Fruit fly (Drosophila melanogaster): Measurements from ENCODE around the gene CG5167.

The CG5167 gene

DNA sequence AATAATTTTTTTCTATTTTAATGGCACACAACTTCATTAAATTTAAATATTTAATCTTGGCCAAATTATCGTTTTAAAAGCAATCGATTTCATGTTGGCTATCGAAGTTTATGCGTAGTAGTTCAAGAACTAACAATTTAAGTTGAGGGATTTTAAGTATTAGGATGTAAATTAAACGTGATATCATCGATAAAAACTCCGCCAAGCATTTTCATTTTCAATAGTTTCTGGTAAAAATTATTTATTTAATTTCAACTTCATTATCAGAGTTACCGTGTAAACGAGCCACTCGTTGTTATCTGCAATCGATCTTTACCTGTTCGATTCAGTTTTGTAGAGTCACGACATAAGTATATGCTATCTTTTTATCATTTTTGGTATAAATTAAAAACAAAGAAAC is 3.4 kb upstream of the CG5167 start (continued):
- TF ChIP-seq CG4360 (GFP tag; IDR thresholded peaks at IDR 0.05), result peak; percentile 82
- TF ChIP-seq CG4617 (GFP tag; optimal IDR thresholded peaks at IDR 0.05; ENCODE audit: borderline replicate concordance), result peak; percentile 84
- peak; percentile 86 for TF ChIP-seq slou (GFP tag; optimal IDR thresholded peaks at IDR 0.05)
- TF ChIP-seq CG7786 (GFP tag; optimal IDR thresholded peaks at IDR 0.05), result peak; percentile 89
- peak; percentile 98 for TF ChIP-seq lab (GFP tag; optimal IDR thresholded peaks at IDR 0.05)
- TF ChIP-seq CG12391 (tag; optimal IDR thresholded peaks at IDR 0.05), result peak; percentile 99
- no peak for TF ChIP-seq ato (GFP tag; IDR thresholded peaks at IDR 0.05; ENCODE audit: partially characterized antibody)
- peak; percentile 65; the same call in 2 of the 3 replicates for TF ChIP-seq CG11560 (tag; IDR thresholded peaks at IDR 0.05)
- TF ChIP-seq CG12942 (GFP tag; optimal IDR thresholded peaks at IDR 0.05), result peak; percentile 92
- peak; percentile 97 for TF ChIP-seq CG17568 (GFP tag; optimal IDR thresholded peaks at IDR 0.05)
- TF ChIP-seq pho (GFP tag; optimal IDR thresholded peaks at IDR 0.05), result peak; percentile 91
- TF ChIP-seq nmo (GFP tag; optimal IDR thresholded peaks at IDR 0.05), result peak; percentile 99
- TF ChIP-seq jigr1 (GFP tag; IDR thresholded peaks at IDR 0.05), result peak; percentile 76; the same call in 2 of the 3 replicates
- TF ChIP-seq fru (optimal IDR thresholded peaks at IDR 0.05), result no peak
- peak; percentile 98 for TF ChIP-seq CrebB (tag; optimal IDR thresholded peaks at IDR 0.05)
- peak; percentile 87 for TF ChIP-seq pnt (GFP tag; optimal IDR thresholded peaks at IDR 0.05)
- peak; percentile 87 for TF ChIP-seq Hmx (GFP tag; optimal IDR thresholded peaks at IDR 0.05)
- peak in 1 of 2 experiments; percentile 67 for TF ChIP-seq crp (GFP tag; optimal IDR thresholded peaks at IDR 0.05)
- peak; percentile 47 for TF ChIP-seq Dp (GFP tag; optimal IDR thresholded peaks at IDR 0.05)
- peak; percentile 97 for TF ChIP-seq CG10209 (GFP tag; optimal IDR thresholded peaks at IDR 0.05)
- peak; percentile 84 for TF ChIP-seq CG16815 (GFP tag; optimal IDR thresholded peaks at IDR 0.05)
- TF ChIP-seq shn (GFP tag; optimal IDR thresholded peaks at IDR 0.05), result peak; percentile 75
- peak; percentile 73 for TF ChIP-seq MESR4 (GFP tag; optimal IDR thresholded peaks at IDR 0.05)
- peak; percentile 98 for TF ChIP-seq CG17328 (GFP tag; IDR thresholded peaks at IDR 0.05)
- TF ChIP-seq Fer2 (tag; optimal IDR thresholded peaks at IDR 0.05), result peak; percentile 97
- peak; percentile 92 for TF ChIP-seq wek (GFP tag; optimal IDR thresholded peaks at IDR 0.05)
- peak; percentile 94 for TF ChIP-seq CG5245 (GFP tag; optimal IDR thresholded peaks at IDR 0.05)
- peak; percentile 90 for TF ChIP-seq aop (GFP tag; IDR thresholded peaks at IDR 0.05)
- peak; percentile 98 for TF ChIP-seq CG7271 (tag; optimal IDR thresholded peaks at IDR 0.05)
- TF ChIP-seq Deaf1 (tag; optimal IDR thresholded peaks at IDR 0.05), result peak; percentile 91
- TF ChIP-seq Max (GFP tag; optimal IDR thresholded peaks at IDR 0.05), result peak; percentile 100
- TF ChIP-seq fd3F (GFP tag; optimal IDR thresholded peaks at IDR 0.05), result peak; percentile 95
- TF ChIP-seq Elba2 (GFP tag; optimal IDR thresholded peaks at IDR 0.05), result peak; percentile 81
- TF ChIP-seq Side (GFP tag; optimal IDR thresholded peaks at IDR 0.05), result peak; percentile 92
- TF ChIP-seq CG11695 (GFP tag; IDR thresholded peaks at IDR 0.05), result peak; percentile 97
- peak; percentile 90 for TF ChIP-seq CG30020 (tag; optimal IDR thresholded peaks at IDR 0.05)
- peak; percentile 88 for TF ChIP-seq CG11085 (GFP tag; IDR thresholded peaks at IDR 0.05)
- peak; percentile 63 for TF ChIP-seq ro (GFP tag; IDR thresholded peaks at IDR 0.05)
- TF ChIP-seq CG30431 (GFP tag; optimal IDR thresholded peaks at IDR 0.05), result peak; percentile 94
- peak; percentile 89 for TF ChIP-seq CG17802 (tag; optimal IDR thresholded peaks at IDR 0.05)
- TF ChIP-seq sqz (GFP tag; optimal IDR thresholded peaks at IDR 0.05), result peak; percentile 99
- TF ChIP-seq Oli (tag; optimal IDR thresholded peaks at IDR 0.05), result peak; percentile 97
- TF ChIP-seq CG1792 (GFP tag; optimal IDR thresholded peaks at IDR 0.05), result peak; percentile 97
- TF ChIP-seq cad (GFP tag; optimal IDR thresholded peaks at IDR 0.05), result no peak
- peak; percentile 52 for TF ChIP-seq Dref (GFP tag; IDR thresholded peaks at IDR 0.05)
- peak; percentile 73 for TF ChIP-seq ab (GFP tag; optimal IDR thresholded peaks at IDR 0.05)
- no peak for TF ChIP-seq Opbp (GFP tag; IDR thresholded peaks at IDR 0.05; ENCODE audit: partially characterized antibody)
- 0 out of 3 replicates have a peak, but pooled peaks have one; percentile 19 for TF ChIP-seq knrl (GFP tag; IDR thresholded peaks at IDR 0.05; ENCODE audit: partially characterized antibody)
- TF ChIP-seq fu2 (GFP tag; optimal IDR thresholded peaks at IDR 0.05), result peak; percentile 88
- peak; percentile 91 for TF ChIP-seq eyg (GFP tag; optimal IDR thresholded peaks at IDR 0.05)
- peak; percentile 97 for TF ChIP-seq Hsf (GFP tag; optimal IDR thresholded peaks at IDR 0.05)

Measured in whole organism, embryonic.